Fruit fly (Drosophila melanogaster): Measurements from ENCODE around the gene Scsalpha1.

- TF ChIP-seq unc-4 (GFP tag; IDR thresholded peaks at IDR 0.05; ENCODE audit: partially characterized antibody) (no peak), Rx (GFP tag; IDR thresholded peaks at IDR 0.05) (no peak), pita (GFP tag; optimal IDR thresholded peaks at IDR 0.05) (no peak), ind (GFP tag; optimal IDR thresholded peaks at IDR 0.05) (peak; percentile 43), Gsc (GFP tag; IDR thresholded peaks at IDR 0.05) (0 out of 2 replicates have a peak, but pooled peaks have one; percentile 16), grau (tag; optimal IDR thresholded peaks at IDR 0.05) (peak; percentile 72), CG3281 (GFP tag; optimal IDR thresholded peaks at IDR 0.05) (no peak), gce (GFP tag; IDR thresholded peaks at IDR 0.05) (no peak), Lim3 (GFP tag; IDR thresholded peaks at IDR 0.05) (no peak)
These were observed 48.7 kb downstream of the Scsalpha1 start for dm6 chr3L:3862504-3863380.

Measured in whole organism, embryonic.